Worm (Caenorhabditis elegans): ENCODE measurements around the gene C10B5.3.

Gene C10B5.3

DNA sequence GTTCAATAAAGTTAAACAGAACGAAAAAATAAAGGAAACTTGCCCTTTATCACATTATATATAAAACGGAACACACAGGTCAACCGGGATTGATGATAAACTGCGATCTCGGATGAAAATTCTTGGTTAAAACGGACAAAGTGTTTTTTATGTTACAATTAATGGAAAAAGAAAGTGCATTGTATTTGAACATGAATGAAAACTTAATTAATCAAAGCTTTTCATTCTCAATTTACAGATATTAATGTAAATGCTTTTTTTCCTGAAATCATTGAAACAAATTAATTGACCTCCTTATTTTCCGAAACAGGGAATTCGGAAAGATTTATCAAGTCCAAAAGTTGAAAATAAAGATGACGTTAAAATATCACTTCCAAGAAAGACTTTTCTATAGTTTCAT, 13.4 kb upstream of the C10B5.3 start, which contains the start of gene F41E6.8:
Gene F41E6.8 (minus strand): TSS at position 101 of the 400 bp plus-strand sequence.
- TF ChIP-seq tbx-8 (GFP tag; optimal IDR thresholded peaks at IDR 0.05) (no peak), M03D4.4 (tag; optimal IDR thresholded peaks at IDR 0.05) (no peak), drap-1 (GFP tag; optimal IDR thresholded peaks at IDR 0.05) (no peak)

DNA sequence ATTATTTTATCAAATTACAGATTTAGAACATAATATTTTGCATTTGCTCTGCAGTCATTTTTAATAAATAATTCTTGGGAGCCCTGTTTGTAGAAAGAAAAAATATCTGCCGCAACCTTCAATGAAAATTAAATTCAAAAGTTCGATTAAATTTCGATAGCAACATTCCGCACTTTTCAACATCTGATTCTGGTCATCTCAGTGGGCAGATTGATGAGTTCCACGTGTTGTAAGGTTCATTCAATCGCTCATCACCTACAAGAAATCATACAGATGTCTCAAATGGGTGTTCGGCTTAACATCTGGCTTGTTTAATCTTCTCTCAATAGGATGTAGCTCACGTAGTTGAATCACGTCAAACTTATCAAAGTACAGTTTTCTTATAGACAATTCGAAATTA, 12.0 kb upstream of the C10B5.3 start:
- TF ChIP-seq ceh-43 (GFP tag; optimal IDR thresholded peaks at IDR 0.05): no peak
- TF ChIP-seq unc-39 (tag; optimal IDR thresholded peaks at IDR 0.05): no peak
- TF ChIP-seq lin-13 (tag; optimal IDR thresholded peaks at IDR 0.05): no peak
- TF ChIP-seq drap-1 (GFP tag; optimal IDR thresholded peaks at IDR 0.05): no peak
- TF ChIP-seq nhr-76 (tag; optimal IDR thresholded peaks at IDR 0.05): no peak
- no peak for TF ChIP-seq lsy-2 (tag; optimal IDR thresholded peaks at IDR 0.05)
- TF ChIP-seq ceh-83 (GFP tag; optimal IDR thresholded peaks at IDR 0.05): no peak

DNA sequence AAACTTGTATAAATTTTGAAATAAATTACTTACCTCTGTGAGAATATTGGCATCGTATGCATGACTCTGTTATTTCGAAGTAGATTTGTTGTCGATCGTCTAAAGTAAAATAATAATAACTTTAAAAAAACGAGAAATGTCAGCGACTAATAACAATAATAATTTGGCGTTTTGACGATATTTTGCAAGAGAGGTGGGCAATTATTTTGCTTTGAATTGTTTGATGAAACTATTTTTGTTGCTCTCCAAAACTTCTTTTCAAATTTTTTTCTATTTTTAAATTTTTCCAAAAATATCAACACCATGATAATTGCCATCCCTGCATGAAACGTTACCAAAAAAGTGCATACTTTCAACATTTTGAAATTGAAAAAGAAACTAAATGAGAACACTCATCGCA, 11.2 kb upstream of the C10B5.3 start, which contains the start of gene F41E6.7:
Gene F41E6.7 (minus strand): TSS at position 101 of the 400 bp plus-strand sequence.
- TF ChIP-seq nhr-2 (tag; optimal IDR thresholded peaks at IDR 0.05) (no peak), lin-13 (tag; optimal IDR thresholded peaks at IDR 0.05) (no peak), unc-39 (tag; optimal IDR thresholded peaks at IDR 0.05) (no peak), ztf-11 (tag; optimal IDR thresholded peaks at IDR 0.05) (no peak), mab-5 (tag; optimal IDR thresholded peaks at IDR 0.05) (no peak), lsy-2 (tag; optimal IDR thresholded peaks at IDR 0.05) (no peak), ham-2 (GFP tag; optimal IDR thresholded peaks at IDR 0.05) (no peak), unc-62 (GFP tag; optimal IDR thresholded peaks at IDR 0.05) (no peak), mep-1 (tag; optimal IDR thresholded peaks at IDR 0.05) (no peak), lin-32 (GFP tag; optimal IDR thresholded peaks at IDR 0.05) (no peak), elt-3 (tag; optimal IDR thresholded peaks at IDR 0.05) (no peak)

DNA sequence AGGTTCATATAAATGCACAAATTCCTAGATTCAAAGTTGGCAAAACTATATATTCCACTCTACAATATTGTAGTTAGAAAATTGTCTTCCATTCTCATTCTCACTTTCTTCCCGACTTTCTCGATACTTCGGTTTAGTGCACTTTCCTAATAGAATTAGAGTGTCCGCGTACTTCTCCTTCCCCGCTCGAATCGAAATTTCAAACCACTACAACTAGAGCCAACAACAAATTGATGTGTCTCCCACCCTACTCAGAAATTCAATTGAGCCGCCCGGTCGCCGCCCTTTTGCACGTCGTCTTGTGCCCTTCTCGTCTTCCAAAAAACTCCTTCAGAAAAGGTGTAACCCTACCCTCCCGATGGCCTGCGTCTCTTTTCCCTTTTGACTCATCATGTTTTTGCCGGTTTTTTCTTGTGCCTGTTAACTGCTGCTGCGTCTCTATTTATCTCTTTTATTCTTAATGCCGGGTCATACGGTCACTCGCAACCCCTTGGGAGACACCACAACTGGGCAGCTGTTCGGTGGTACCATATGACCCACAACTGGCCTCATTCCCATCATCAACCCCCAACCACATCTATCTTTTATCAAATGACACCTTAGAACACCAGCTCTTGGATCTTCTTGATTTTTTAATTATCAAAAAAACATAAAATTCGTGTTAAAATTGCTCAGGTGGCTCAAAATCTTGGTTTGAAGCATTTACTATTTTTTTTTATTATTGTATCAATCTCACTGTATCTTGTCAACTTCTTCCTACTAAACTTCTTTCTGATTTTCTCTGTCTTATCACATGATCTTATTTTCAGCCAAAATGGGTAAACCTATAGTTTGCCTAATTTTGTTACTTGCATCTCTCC, 6.4 kb upstream of the C10B5.3 start, which contains the start of gene tag-196:
Gene tag-196 (plus strand): TSS at position 810 of the 860 bp plus-strand sequence.
- TF ChIP-seq ham-2 (GFP tag; optimal IDR thresholded peaks at IDR 0.05) (no peak), unc-120 (tag; optimal IDR thresholded peaks at IDR 0.05; ENCODE audit: poor library complexity, severe bottlenecking) (peak; percentile 20), lin-13 (tag; optimal IDR thresholded peaks at IDR 0.05) (no peak), unc-62 (GFP tag; optimal IDR thresholded peaks at IDR 0.05) (peak; percentile 11), lsy-2 (tag; optimal IDR thresholded peaks at IDR 0.05) (no peak), nhr-2 (tag; optimal IDR thresholded peaks at IDR 0.05) (peak; percentile 11), snpc-4 (tag; optimal IDR thresholded peaks at IDR 0.05) (no peak), ceh-43 (GFP tag; optimal IDR thresholded peaks at IDR 0.05) (no peak), ces-1 (GFP tag; optimal IDR thresholded peaks at IDR 0.05) (peak; percentile 95), hlh-1 (tag; optimal IDR thresholded peaks at IDR 0.05) (peak; percentile 94), cnd-1 (tag; optimal IDR thresholded peaks at IDR 0.05) (peak; percentile 10)

DNA sequence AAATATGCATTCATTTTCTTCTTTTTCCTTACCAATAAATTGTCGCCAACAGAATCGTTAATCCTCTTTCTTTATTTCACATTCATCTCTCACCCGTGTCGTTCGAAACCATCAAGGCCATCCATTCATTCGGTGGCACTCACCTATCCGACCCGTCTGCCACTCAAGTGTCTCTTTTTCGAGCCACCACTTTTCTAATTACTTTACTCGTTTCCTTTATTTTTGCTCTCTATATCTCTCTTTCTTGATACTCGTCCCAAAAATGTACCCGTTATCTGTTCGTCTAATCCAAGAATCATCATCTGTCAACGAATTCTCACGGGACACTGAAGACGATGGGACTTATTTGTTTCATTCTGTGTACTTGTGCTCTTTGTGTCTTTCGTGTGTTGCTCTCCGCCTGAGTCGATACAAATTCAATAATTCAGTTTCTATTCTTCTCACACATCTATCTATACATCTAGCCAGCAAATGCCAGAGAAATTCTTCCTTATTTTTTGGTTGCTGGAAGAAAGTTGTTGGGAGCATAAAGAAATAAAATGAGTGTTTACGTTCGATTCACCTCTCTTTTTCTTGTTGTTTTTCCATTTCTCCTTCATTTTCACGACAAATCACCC, 4.8 kb upstream of the C10B5.3 start:
- TF ChIP-seq drap-1 (GFP tag; optimal IDR thresholded peaks at IDR 0.05): no peak
- peak; percentile 86 for TF ChIP-seq ces-1 (GFP tag; optimal IDR thresholded peaks at IDR 0.05)
- peak; percentile 59 for TF ChIP-seq unc-62 (GFP tag; optimal IDR thresholded peaks at IDR 0.05)
- TF ChIP-seq sem-2 (GFP tag; optimal IDR thresholded peaks at IDR 0.05): no peak
- TF ChIP-seq nhr-28 (tag; optimal IDR thresholded peaks at IDR 0.05): no peak

DNA sequence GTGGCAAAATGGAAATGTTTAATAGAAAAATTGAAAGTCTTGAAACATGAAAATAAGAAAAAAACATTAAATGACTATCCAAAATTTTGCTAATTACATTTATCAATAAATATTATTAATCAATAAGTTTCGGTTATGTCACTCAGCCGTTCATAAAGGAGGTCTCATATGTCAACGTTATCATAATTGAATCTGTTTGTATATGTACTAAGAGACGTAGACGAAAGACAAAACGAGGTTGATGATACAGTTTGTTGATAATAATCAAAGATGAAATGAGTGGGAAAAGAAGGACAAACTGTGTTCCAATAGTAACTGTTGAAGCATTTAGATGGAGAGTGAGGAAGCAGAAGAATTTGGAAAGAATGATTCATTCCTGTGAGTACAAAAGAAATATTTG, 1.1 kb downstream of the C10B5.3 start:
- TF ChIP-seq elt-3 (tag; optimal IDR thresholded peaks at IDR 0.05): peak; percentile 51
- TF ChIP-seq elt-1 (tag; optimal IDR thresholded peaks at IDR 0.05; ENCODE audit: borderline replicate concordance, insufficient read depth): no peak

DNA sequence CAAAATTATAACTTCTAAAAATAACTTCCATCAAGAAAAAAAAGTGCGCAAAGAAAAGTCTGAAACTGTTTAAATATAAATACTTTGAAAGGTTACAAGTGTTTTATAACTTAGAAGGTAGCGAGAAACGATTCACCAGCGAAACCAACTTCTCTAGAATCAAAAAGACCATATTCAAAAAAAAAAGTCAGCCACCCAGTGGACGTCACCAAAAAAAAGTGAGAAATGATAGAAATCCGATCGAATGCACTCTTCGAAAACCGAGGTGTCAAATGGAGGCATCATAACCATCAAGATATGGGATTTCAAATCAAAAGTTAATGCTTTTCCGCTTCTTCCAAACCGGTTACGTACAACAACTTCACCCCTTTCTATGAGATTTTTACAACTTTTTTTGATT, 1.5 kb downstream of the C10B5.3 start:
- TF ChIP-seq ceh-83 (GFP tag; optimal IDR thresholded peaks at IDR 0.05) (no peak), ceh-43 (GFP tag; optimal IDR thresholded peaks at IDR 0.05) (no peak), unc-39 (tag; optimal IDR thresholded peaks at IDR 0.05) (no peak), lsy-2 (tag; optimal IDR thresholded peaks at IDR 0.05) (no peak), sem-2 (GFP tag; optimal IDR thresholded peaks at IDR 0.05) (no peak), bed-3 (GFP tag; optimal IDR thresholded peaks at IDR 0.05) (no peak), mep-1 (tag; optimal IDR thresholded peaks at IDR 0.05) (no peak), snpc-4 (tag; optimal IDR thresholded peaks at IDR 0.05) (no peak)
